Worm (Caenorhabditis elegans): Measurements from ENCODE around the gene sfxn-1.4.
A peak's percentile ranks its signal among the peaks of the same experiment; 100 is the strongest.

The sfxn-1.4 gene

DNA sequence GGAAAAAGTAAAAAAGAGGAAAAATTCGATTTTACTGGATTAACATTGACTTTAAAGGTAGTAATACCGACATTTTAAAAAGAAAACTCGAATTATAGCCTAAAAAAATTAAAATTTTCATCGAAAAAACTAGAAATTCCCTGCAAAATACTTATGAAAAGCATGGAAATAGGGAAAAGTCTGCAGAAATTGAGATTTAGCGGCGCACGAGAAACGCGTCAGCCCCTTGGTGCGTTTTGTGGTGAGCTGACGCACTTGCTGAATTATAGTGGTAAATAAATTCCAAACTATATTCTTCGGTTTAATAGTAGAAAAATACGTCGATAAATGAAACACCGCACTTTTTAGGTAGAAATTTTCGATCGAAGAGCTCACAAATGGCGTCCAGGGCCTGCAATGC lies 13.4 kb upstream of the sfxn-1.4 start (continued):
- TF ChIP-seq ceh-22 (tag; optimal IDR thresholded peaks at IDR 0.05) (no peak), unc-3 (GFP tag; conservative IDR thresholded peaks at IDR 0.05) (no peak), unc-3 (tag; optimal IDR thresholded peaks at IDR 0.05) (no peak), ttx-3 (tag; optimal IDR thresholded peaks at IDR 0.05) (no peak), unc-86 (tag; optimal IDR thresholded peaks at IDR 0.05) (peak; percentile 18), mec-3 (tag; optimal IDR thresholded peaks at IDR 0.05; ENCODE audit: borderline replicate concordance) (no peak), hlh-13 (GFP tag; optimal IDR thresholded peaks at IDR 0.05) (no peak), ets-4 (tag; optimal IDR thresholded peaks at IDR 0.05) (no peak), C38D4.7 (GFP tag; optimal IDR thresholded peaks at IDR 0.05) (no peak), ceh-45 (GFP tag; IDR thresholded peaks at IDR 0.05) (no peak), sdc-2 (tag; optimal IDR thresholded peaks at IDR 0.05) (no peak), elt-4 (tag; optimal IDR thresholded peaks at IDR 0.05) (no peak), ceh-24 (tag; optimal IDR thresholded peaks at IDR 0.05) (no peak), pag-3 (tag; optimal IDR thresholded peaks at IDR 0.05; ENCODE audit: borderline replicate concordance) (no peak), fkh-10 (GFP tag; optimal IDR thresholded peaks at IDR 0.05) (no peak), unc-42 (tag; optimal IDR thresholded peaks at IDR 0.05) (no peak), tbx-7 (tag; optimal IDR thresholded peaks at IDR 0.05) (no peak)

DNA sequence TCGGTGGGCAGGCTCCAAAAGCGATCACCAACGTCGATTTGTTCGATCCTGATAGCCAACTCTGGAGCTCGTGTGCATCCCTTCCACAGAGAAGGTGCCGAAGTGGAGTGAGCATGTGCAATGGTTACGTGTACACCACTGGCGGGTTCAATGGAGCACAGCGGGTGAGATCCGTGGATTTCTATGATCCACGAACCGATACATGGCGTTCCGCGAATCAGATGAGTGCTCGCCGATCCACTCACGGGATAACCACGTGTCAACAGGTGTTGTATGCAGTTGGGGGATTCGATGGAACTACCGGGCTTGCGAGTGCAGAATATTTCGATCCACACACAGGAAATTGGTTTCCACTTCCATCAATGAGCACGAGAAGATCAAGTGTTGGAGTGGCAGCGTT lies 9.8 kb upstream of the sfxn-1.4 start:
- no peak for TF ChIP-seq ceh-22 (tag; optimal IDR thresholded peaks at IDR 0.05)
- TF ChIP-seq pag-3 (tag; optimal IDR thresholded peaks at IDR 0.05; ENCODE audit: borderline replicate concordance), result no peak
- no peak for TF ChIP-seq tbx-7 (tag; optimal IDR thresholded peaks at IDR 0.05)
- TF ChIP-seq unc-55 (GFP tag; optimal IDR thresholded peaks at IDR 0.05), result no peak
- TF ChIP-seq unc-42 (tag; optimal IDR thresholded peaks at IDR 0.05), result no peak
- TF ChIP-seq ets-4 (tag; optimal IDR thresholded peaks at IDR 0.05), result no peak
- TF ChIP-seq fax-1 (tag; optimal IDR thresholded peaks at IDR 0.05), result no peak
- no peak for TF ChIP-seq ceh-45 (GFP tag; IDR thresholded peaks at IDR 0.05)
- no peak for TF ChIP-seq rnt-1 (tag; optimal IDR thresholded peaks at IDR 0.05)
- TF ChIP-seq elt-2 (tag; optimal IDR thresholded peaks at IDR 0.05), result no peak
- TF ChIP-seq ceh-34 (tag; optimal IDR thresholded peaks at IDR 0.05), result no peak
- no peak for TF ChIP-seq ceh-6 (GFP tag; optimal IDR thresholded peaks at IDR 0.05)
- no peak for TF ChIP-seq npax-4 (tag; optimal IDR thresholded peaks at IDR 0.05)

DNA sequence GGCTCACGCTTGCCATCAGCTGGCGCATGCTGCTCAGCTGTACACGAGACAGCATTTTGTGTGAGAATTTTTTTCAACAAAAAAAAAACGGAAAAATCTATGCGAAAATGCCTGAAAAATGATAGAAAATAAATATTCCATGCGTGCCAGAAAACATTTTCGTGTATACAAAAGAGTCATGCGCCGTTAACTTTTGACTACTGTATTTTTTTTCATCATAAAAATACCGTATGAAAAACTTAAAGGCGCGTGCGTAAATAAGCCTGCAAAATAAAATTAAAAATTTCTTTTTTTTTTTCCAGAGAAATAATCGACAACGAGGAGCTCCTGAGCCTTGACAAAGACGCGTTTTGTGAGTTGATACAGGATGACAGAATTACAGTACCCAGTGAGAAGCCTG lies 8.9 kb upstream of the sfxn-1.4 start:
- TF ChIP-seq sox-2 (GFP tag; IDR thresholded peaks at IDR 0.05) (no peak), ceh-48 (tag; optimal IDR thresholded peaks at IDR 0.05) (no peak), C38D4.7 (GFP tag; optimal IDR thresholded peaks at IDR 0.05) (no peak), ets-4 (tag; optimal IDR thresholded peaks at IDR 0.05) (no peak), T23F11.4 (GFP tag; optimal IDR thresholded peaks at IDR 0.05) (no peak), fax-1 (tag; optimal IDR thresholded peaks at IDR 0.05) (no peak), rnt-1 (tag; optimal IDR thresholded peaks at IDR 0.05) (no peak), ceh-18 (tag; optimal IDR thresholded peaks at IDR 0.05) (no peak), hlh-8 (tag; optimal IDR thresholded peaks at IDR 0.05) (no peak), unc-86 (tag; optimal IDR thresholded peaks at IDR 0.05) (no peak), tbx-7 (tag; optimal IDR thresholded peaks at IDR 0.05) (no peak), che-1 (tag; optimal IDR thresholded peaks at IDR 0.05) (no peak), hlh-15 (tag; optimal IDR thresholded peaks at IDR 0.05) (no peak)

DNA sequence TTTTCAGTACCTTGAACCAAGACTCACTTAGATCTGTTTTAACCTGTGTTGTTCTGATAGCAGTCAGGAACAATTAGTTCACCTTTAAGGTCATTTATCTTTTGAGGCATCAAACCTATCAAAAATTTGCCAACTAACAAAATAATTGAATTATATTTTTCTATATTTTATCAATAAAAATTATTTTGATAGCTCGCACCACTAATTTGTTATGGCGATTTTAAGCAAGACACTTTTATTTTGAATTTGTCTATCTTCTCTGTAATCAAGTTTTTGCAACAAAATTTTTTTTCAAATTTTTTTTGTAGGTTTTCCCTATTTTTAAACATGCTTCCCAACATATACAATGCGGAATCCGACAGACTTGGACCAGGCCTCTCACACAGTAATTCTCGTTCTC lies 7.6 kb upstream of the sfxn-1.4 start, which contains the start of gene kel-1:
TSS of gene kel-1 (plus strand) at position 301 of the 400 bp plus-strand sequence.
- TF ChIP-seq che-1 (tag; optimal IDR thresholded peaks at IDR 0.05) (no peak), ceh-6 (GFP tag; optimal IDR thresholded peaks at IDR 0.05) (no peak), ttx-3 (tag; optimal IDR thresholded peaks at IDR 0.05) (no peak), K09A11.1 (tag; optimal IDR thresholded peaks at IDR 0.05; ENCODE audit: insufficient read depth) (no peak), hlh-6 (tag; optimal IDR thresholded peaks at IDR 0.05) (no peak), zip-5 (tag; optimal IDR thresholded peaks at IDR 0.05) (no peak), nfya-1 (tag; optimal IDR thresholded peaks at IDR 0.05) (no peak), ceh-30 (tag; optimal IDR thresholded peaks at IDR 0.05) (no peak), eyg-1 (tag; optimal IDR thresholded peaks at IDR 0.05) (no peak), lin-11 (tag; optimal IDR thresholded peaks at IDR 0.05) (no peak)

Measured in whole organism, late embryonic.